Worm (Caenorhabditis elegans) whole organism, L3 larva: Measurements from ENCODE around the gene puf-11.

ENCODE experiments used
- ZK546.5 ChIP-seq: sonication (generic microtip); optimal IDR thresholded peaks from 2 replicates; lab custom pipeline; 2017; ENCODE audit warnings: missing biosample characterization, missing genetic modification characterization
- ama-1 ChIP-seq: fragments of 150-350 bp; optimal IDR thresholded peaks from 2 replicates; lab custom pipeline; 2018
- ceh-16 ChIP-seq: sonication (generic microtip); optimal IDR thresholded peaks from 2 replicates; lab custom pipeline; 2017; ENCODE audit warnings: missing biosample characterization, missing genetic modification characterization
- ceh-28 ChIP-seq: fragments of 150-350 bp; optimal IDR thresholded peaks from 2 replicates; lab custom pipeline; 2014; ENCODE audit warnings: missing biosample characterization, missing genetic modification reagents, missing genetic modification characterization
- ceh-82 ChIP-seq: fragments of 150-350 bp; optimal IDR thresholded peaks from 2 replicates; lab custom pipeline; 2014; ENCODE audit warnings: missing biosample characterization, missing genetic modification characterization
- ceh-9 ChIP-seq: sonication (generic microtip); optimal IDR thresholded peaks from 2 replicates; lab custom pipeline; 2018; ENCODE audit warnings: missing biosample characterization, missing genetic modification characterization
- daf-12 ChIP-seq: fragments of 150-350 bp; optimal IDR thresholded peaks from 2 replicates; lab custom pipeline; 2014; ENCODE audit warnings: missing biosample characterization, missing genetic modification reagents, missing genetic modification characterization
- egl-27 ChIP-seq: sonication (generic microtip); optimal IDR thresholded peaks from 4 replicates; lab custom pipeline; 2017; ENCODE audit warnings: missing biosample characterization, missing genetic modification reagents, missing genetic modification characterization
- egl-5 ChIP-seq: fragments of 150-350 bp; optimal IDR thresholded peaks from 2 replicates; lab custom pipeline; 2017; ENCODE audit warnings: missing biosample characterization, missing genetic modification reagents, missing genetic modification characterization, inconsistent platforms
- elt-1 ChIP-seq: fragments of 150-350 bp; optimal IDR thresholded peaks from 2 replicates; lab custom pipeline; 2014; ENCODE audit warnings: missing biosample characterization, missing genetic modification characterization
- elt-2 ChIP-seq: sonication (generic microtip); optimal IDR thresholded peaks from 2 replicates; lab custom pipeline; 2016; ENCODE audit warnings: missing genetic modification reagents, mild to moderate bottlenecking, missing genetic modification characterization, missing compliant biosample characterization
- elt-3 ChIP-seq, 3 experiments: fragments of 150-350 bp in 1 of 3; sonication (generic microtip) in 2 of 3; optimal IDR thresholded peaks; 2 replicates in 2 of 3; 4 replicates in 1 of 3; lab custom pipeline; 2014 to 2017; ENCODE audit warnings: missing biosample characterization in 3 of 3, missing genetic modification characterization in 3 of 3
- eor-1 ChIP-seq, 2 experiments: fragments of 150-350 bp; optimal IDR thresholded peaks; 2 replicates each; lab custom pipeline; 2014 to 2018; ENCODE audit warnings: missing biosample characterization in 2 of 2, missing genetic modification characterization in 2 of 2
- fkh-10 ChIP-seq: sonication (generic microtip); optimal IDR thresholded peaks from 2 replicates; lab custom pipeline; 2017; ENCODE audit warnings: missing biosample characterization, missing genetic modification reagents, missing genetic modification characterization
- fkh-2 ChIP-seq: fragments of 150-350 bp; optimal IDR thresholded peaks from 2 replicates; lab custom pipeline; 2014; ENCODE audit warnings: missing biosample characterization, missing genetic modification reagents, missing genetic modification characterization
- hmg-11 ChIP-seq: sonication (generic microtip); optimal IDR thresholded peaks from 2 replicates; lab custom pipeline; 2016; ENCODE audit warnings: missing genetic modification characterization, missing compliant biosample characterization
- jun-1 ChIP-seq: fragments of 150-350 bp; optimal IDR thresholded peaks from 2 replicates; lab custom pipeline; 2014; ENCODE audit warnings: missing biosample characterization, missing genetic modification reagents, missing genetic modification characterization
- lin-15B ChIP-seq: fragments of 150-350 bp; optimal IDR thresholded peaks from 2 replicates; lab custom pipeline; 2014; ENCODE audit warnings: missing biosample characterization, missing genetic modification characterization
- lin-39 ChIP-seq: fragments of 150-350 bp; optimal IDR thresholded peaks from 2 replicates; lab custom pipeline; 2018; ENCODE audit warnings: missing biosample characterization, missing genetic modification reagents, missing genetic modification characterization
- lsy-12 ChIP-seq: sonication (generic microtip); optimal IDR thresholded peaks from 2 replicates; lab custom pipeline; 2016; ENCODE audit warnings: mild to moderate bottlenecking, missing genetic modification characterization, missing compliant biosample characterization
- mdl-1 ChIP-seq: fragments of 150-350 bp; optimal IDR thresholded peaks from 2 replicates; lab custom pipeline; 2014; ENCODE audit warnings: missing biosample characterization, missing genetic modification characterization
- mml-1 ChIP-seq: fragments of 150-350 bp; sonication (generic microtip); optimal IDR thresholded peaks from 3 replicates; lab custom pipeline; 2014; ENCODE audit warnings: missing biosample characterization, missing genetic modification characterization
- nfya-1 ChIP-seq: sonication (generic microtip); optimal IDR thresholded peaks from 2 replicates; lab custom pipeline; 2017; ENCODE audit warnings: missing genetic modification characterization, mild to moderate bottlenecking, missing compliant biosample characterization, antibody characterized with exemption, moderate library complexity; ENCODE audit not compliant: insufficient read depth
- nhr-12 ChIP-seq: fragments of 150-350 bp; optimal IDR thresholded peaks from 2 replicates; lab custom pipeline; 2014; ENCODE audit warnings: missing biosample characterization, missing genetic modification characterization
- nhr-25 ChIP-seq: sonication (generic microtip); optimal IDR thresholded peaks from 2 replicates; lab custom pipeline; 2017; ENCODE audit warnings: missing biosample characterization, missing genetic modification characterization
- nhr-28 ChIP-seq: fragments of 150-350 bp; optimal IDR thresholded peaks from 2 replicates; lab custom pipeline; 2014; ENCODE audit warnings: missing biosample characterization, missing genetic modification characterization
- nhr-43 ChIP-seq: sonication (generic microtip); optimal IDR thresholded peaks from 2 replicates; lab custom pipeline; 2016; ENCODE audit warnings: mild to moderate bottlenecking, missing genetic modification characterization, missing compliant biosample characterization; ENCODE audit not compliant: poor library complexity, severe bottlenecking
- nhr-67 ChIP-seq: fragments of 150-350 bp; optimal IDR thresholded peaks from 2 replicates; lab custom pipeline; 2014; ENCODE audit warnings: missing biosample characterization, missing genetic modification characterization
- nhr-76 ChIP-seq: fragments of 150-350 bp; sonication (generic microtip); optimal IDR thresholded peaks from 5 replicates; lab custom pipeline; 2014; ENCODE audit warnings: missing biosample characterization, missing genetic modification characterization
- nhr-77 ChIP-seq: fragments of 150-350 bp; optimal IDR thresholded peaks from 2 replicates; lab custom pipeline; 2014; ENCODE audit warnings: missing biosample characterization, missing genetic modification characterization
- pha-4 ChIP-seq: fragments of 150-350 bp; optimal IDR thresholded peaks from 2 replicates; lab custom pipeline; 2014; ENCODE audit warnings: missing biosample characterization, missing genetic modification reagents, missing genetic modification characterization
- pqm-1 ChIP-seq: fragments of 150-350 bp; optimal IDR thresholded peaks from 2 replicates; lab custom pipeline; 2017; ENCODE audit warnings: missing biosample characterization, missing genetic modification characterization, inconsistent platforms
- sea-2 ChIP-seq: fragments of 150-350 bp; sonication (generic microtip); optimal IDR thresholded peaks from 4 replicates; lab custom pipeline; 2014; ENCODE audit warnings: missing biosample characterization, missing genetic modification reagents, missing genetic modification characterization
- snpc-4 ChIP-seq: fragments of 150-350 bp; optimal IDR thresholded peaks from 2 replicates; lab custom pipeline; 2014; ENCODE audit warnings: missing biosample characterization, missing genetic modification characterization
- tbx-2 ChIP-seq: sonication (generic microtip); optimal IDR thresholded peaks from 2 replicates; lab custom pipeline; 2016; ENCODE audit warnings: mild to moderate bottlenecking, missing genetic modification characterization, missing compliant biosample characterization
- unc-39 ChIP-seq: sonication (generic microtip); optimal IDR thresholded peaks from 4 replicates; lab custom pipeline; 2017; ENCODE audit warnings: missing biosample characterization, missing genetic modification characterization
- unc-62 ChIP-seq: fragments of 150-350 bp; sonication (generic microtip); optimal IDR thresholded peaks from 4 replicates; lab custom pipeline; 2014; ENCODE audit warnings: missing biosample characterization, missing genetic modification reagents, missing genetic modification characterization
- zag-1 ChIP-seq: fragments of 150-350 bp; optimal IDR thresholded peaks from 2 replicates; lab custom pipeline; 2014; ENCODE audit warnings: missing biosample characterization, missing genetic modification characterization
- ztf-11 ChIP-seq: fragments of 150-350 bp; optimal IDR thresholded peaks from 2 replicates; lab custom pipeline; 2014; ENCODE audit warnings: missing biosample characterization, missing genetic modification characterization

The puf-11 gene

DNA sequence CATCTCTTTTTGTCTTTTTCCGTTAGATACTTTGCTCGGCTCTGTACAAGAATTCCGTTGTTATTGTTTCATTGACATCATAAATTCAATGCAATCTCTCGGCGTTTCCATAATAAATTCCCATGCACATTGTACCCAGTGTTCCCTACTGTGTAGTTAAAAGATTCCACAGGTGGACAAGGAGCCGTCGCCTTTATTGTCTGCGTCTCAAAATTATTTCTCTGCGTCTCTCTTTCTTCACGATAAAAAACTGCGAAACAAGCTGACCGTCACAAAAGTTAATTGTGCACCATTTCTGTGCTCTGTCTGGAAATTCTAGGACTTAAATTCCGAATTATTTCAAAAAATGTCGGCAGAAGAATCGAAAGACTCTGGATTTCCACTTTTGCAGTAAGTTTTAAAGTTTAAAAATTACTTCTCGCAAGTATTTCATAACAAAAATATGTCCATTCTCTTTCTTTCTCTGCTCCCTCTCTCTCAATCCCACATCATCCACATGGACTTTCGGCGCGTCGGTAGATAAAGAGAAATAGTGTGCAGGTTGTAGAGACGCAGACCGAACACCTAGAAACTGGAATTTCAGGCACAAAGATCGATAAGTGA lies 20.7 kb downstream of the puf-11 start (continued):
- no peak for TF ChIP-seq egl-5 (tag; lab: Kevin White, UChicago)
- peak; percentile 15 for TF ChIP-seq lin-15B (tag; lab: Kevin White, UChicago)
- TF ChIP-seq lsy-12 (tag; lab: Kevin White, UChicago) = no peak
- no peak for TF ChIP-seq nhr-77 (tag; lab: Kevin White, UChicago)
- TF ChIP-seq unc-62 = no peak
- TF ChIP-seq hmg-11 = peak; percentile 36
- no peak for TF ChIP-seq ceh-9 (tag; lab: Kevin White, UChicago)
- TF ChIP-seq nfya-1 (tag; lab: Kevin White, UChicago) = peak; percentile 7
- no peak for TF ChIP-seq ZK546.5 (tag; lab: Kevin White, UChicago)
- peak; percentile 1 for TF ChIP-seq mdl-1 (tag; lab: Kevin White, UChicago)
- TF ChIP-seq daf-12 (tag; lab: Kevin White, UChicago) = no peak
- no peak for TF ChIP-seq elt-3 (tag; optimal IDR thresholded peaks at IDR 0.05; lab: Kevin White, UChicago)
- TF ChIP-seq mml-1 (tag; lab: Kevin White, UChicago) = no peak
- TF ChIP-seq eor-1 (tag; optimal IDR thresholded peaks at IDR 0.05; lab: Kevin White, UChicago) = no peak
- TF ChIP-seq egl-27 (tag; lab: Kevin White, UChicago) = no peak
- no peak for TF ChIP-seq zag-1 (tag; lab: Kevin White, UChicago)
- peak; percentile 77 for TF ChIP-seq elt-2 (tag; lab: Kevin White, UChicago)
- TF ChIP-seq elt-1 (tag; lab: Kevin White, UChicago) = no peak
- TF ChIP-seq ama-1 = no peak
- no peak for TF ChIP-seq ceh-16 (tag; lab: Kevin White, UChicago)

DNA sequence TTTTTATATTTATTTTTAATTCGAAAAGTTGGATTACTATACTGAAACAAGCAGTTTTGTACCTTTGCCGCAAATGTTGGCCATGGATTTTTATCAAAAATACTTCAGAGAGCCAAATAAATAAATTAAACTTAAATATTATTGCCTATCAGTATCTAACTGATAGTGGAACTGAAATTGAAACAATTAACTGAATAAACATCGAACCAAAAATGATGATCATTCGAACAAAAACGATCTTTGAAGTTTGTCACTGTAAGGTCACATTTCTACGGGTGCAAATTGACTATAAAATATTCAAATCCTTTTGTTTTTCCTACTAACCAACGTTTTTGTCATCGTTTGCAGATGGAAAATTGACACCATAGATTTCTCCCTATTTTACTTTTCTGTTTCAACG lies 21.6 kb downstream of the puf-11 start:
- TF ChIP-seq pqm-1 = peak; percentile 69
- peak; percentile 33 for TF ChIP-seq elt-2 (tag; lab: Kevin White, UChicago)
- TF ChIP-seq sea-2 = no peak

DNA sequence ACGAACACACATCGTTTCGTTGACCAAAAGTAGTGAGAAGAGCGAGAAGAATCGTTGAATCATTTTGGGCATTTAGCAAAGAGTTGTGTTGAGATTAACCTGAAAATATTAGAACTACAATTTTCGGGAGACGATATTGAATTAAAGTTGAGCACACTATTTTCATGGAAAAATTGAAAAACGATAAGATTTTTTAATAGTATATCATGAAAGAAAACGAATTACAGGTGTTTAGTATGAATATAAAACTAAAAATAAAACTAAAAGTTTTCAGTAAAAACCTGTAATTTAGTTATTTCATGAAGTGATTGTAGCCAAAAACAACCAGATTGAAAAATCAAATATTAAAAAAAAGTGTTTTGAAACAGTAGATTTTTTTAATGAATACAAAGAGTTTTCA lies 36.1 kb downstream of the puf-11 start, which contains the start of gene lgc-10:
Gene lgc-10 (minus strand): TSS at position 101 of the 400 bp plus-strand sequence.
- no peak for TF ChIP-seq nhr-43 (tag; lab: Kevin White, UChicago)
- no peak for TF ChIP-seq egl-27 (tag; lab: Kevin White, UChicago)
- no peak for TF ChIP-seq nfya-1 (tag; lab: Kevin White, UChicago)
- TF ChIP-seq jun-1 (tag; lab: Kevin White, UChicago) = no peak
- TF ChIP-seq nhr-67 (tag; lab: Kevin White, UChicago) = no peak
- no peak for TF ChIP-seq ztf-11
- TF ChIP-seq lin-39 (tag; lab: Kevin White, UChicago) = no peak
- no peak for TF ChIP-seq ceh-9 (tag; lab: Kevin White, UChicago)
- TF ChIP-seq snpc-4 = no peak
- TF ChIP-seq ceh-28 (tag; lab: Kevin White, UChicago) = no peak
- TF ChIP-seq zag-1 (tag; lab: Kevin White, UChicago) = no peak
- TF ChIP-seq elt-2 (tag; lab: Kevin White, UChicago) = no peak
- TF ChIP-seq nhr-12 = no peak
- TF ChIP-seq nhr-28 (tag; lab: Kevin White, UChicago) = no peak
- TF ChIP-seq lsy-12 (tag; lab: Kevin White, UChicago) = no peak
- no peak for TF ChIP-seq ZK546.5 (tag; lab: Kevin White, UChicago)

DNA sequence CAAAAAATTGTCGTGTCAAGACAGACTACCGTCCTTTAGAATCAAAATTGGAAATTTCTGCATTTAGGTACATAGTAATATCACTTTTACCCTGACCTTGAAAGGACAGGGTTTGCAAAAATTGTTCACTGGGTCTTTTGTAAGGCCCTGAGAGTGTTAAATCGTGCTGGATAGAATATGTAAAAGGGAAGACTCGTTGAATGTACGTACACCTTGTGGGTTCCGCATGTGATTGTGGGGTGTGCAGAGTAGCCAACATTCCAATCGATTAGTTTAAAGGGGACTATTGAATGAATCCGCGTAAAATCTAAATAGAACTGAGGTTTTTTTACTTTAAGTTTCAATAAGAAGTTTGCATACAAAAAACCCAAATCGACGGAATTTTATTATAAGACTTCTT lies 39.2 kb downstream of the puf-11 start:
- TF ChIP-seq lin-39 (tag; lab: Kevin White, UChicago) (no peak), pha-4 (no peak), fkh-10 (no peak), nhr-76 (tag; lab: Kevin White, UChicago) (no peak), ceh-82 (tag; lab: Kevin White, UChicago) (no peak), tbx-2 (tag; lab: Kevin White, UChicago) (no peak), ceh-28 (tag; lab: Kevin White, UChicago) (no peak), egl-27 (tag; lab: Kevin White, UChicago) (no peak), nhr-67 (tag; lab: Kevin White, UChicago) (no peak), lsy-12 (tag; lab: Kevin White, UChicago) (no peak), nhr-25 (no peak), eor-1 (tag; optimal IDR thresholded peaks at IDR 0.05; lab: Kevin White, UChicago) (no peak), fkh-2 (tag; lab: Kevin White, UChicago) (no peak), ama-1 (no peak), lin-15B (tag; lab: Kevin White, UChicago) (no peak), unc-39 (no peak)
